4 worm cellular contexts compared by ENCODE assay signal in genomic region chrV:19521351-19522278, ce11.
TF ChIP-seq lines count a peak whose summit lies in the region.

No protein-coding gene starts in this region.

TF ChIP-seq in whole organism, L2 larva, 48 proteins besides CTCF, POLR2A, EP300 and RAD21:
- TF ChIP-seq nhr-129 (tag; optimal IDR thresholded peaks at IDR 0.05; lab: Kevin White, UChicago) (peak; percentile 26), Y55F3AM.14 (GFP tag; optimal IDR thresholded peaks at IDR 0.05; lab: Kevin White, UChicago) (peak; percentile 25), mdl-1 (tag; optimal IDR thresholded peaks at IDR 0.05; lab: Kevin White, UChicago) (peak in 1 of 2 experiments; percentile 34), C34F6.9 (tag; optimal IDR thresholded peaks at IDR 0.05; lab: Kevin White, UChicago) (peak; percentile 20), nhr-25 (tag; optimal IDR thresholded peaks at IDR 0.05; lab: Kevin White, UChicago) (peak; percentile 52), ZK546.5 (tag; optimal IDR thresholded peaks at IDR 0.05; lab: Kevin White, UChicago) (no peak), lsy-2 (tag; optimal IDR thresholded peaks at IDR 0.05; lab: Kevin White, UChicago) (peak in 1 of 2 experiments; percentile 57), sma-9 (GFP tag; optimal IDR thresholded peaks at IDR 0.05; lab: Kevin White, UChicago) (peak; percentile 85), sma-9 (tag; optimal IDR thresholded peaks at IDR 0.05; lab: Kevin White, UChicago) (no peak), mab-5 (tag; optimal IDR thresholded peaks at IDR 0.05; lab: Kevin White, UChicago) (no peak)

TF ChIP-seq in whole organism, L4 larva, 104 proteins besides CTCF, POLR2A, EP300 and RAD21 (continues in another document):
- TF ChIP-seq hmg-1.1 (GFP tag; IDR thresholded peaks at IDR 0.05; lab: Robert Waterston, UW): peak; percentile 45; the same call in 1 of the 2 replicates
- peak; percentile 15 for TF ChIP-seq nhr-48 (tag; optimal IDR thresholded peaks at IDR 0.05; lab: Kevin White, UChicago)
- TF ChIP-seq zip-11 (GFP tag; IDR thresholded peaks at IDR 0.05; lab: Robert Waterston, UW): no peak
- TF ChIP-seq daf-16 (GFP tag; optimal IDR thresholded peaks at IDR 0.05; lab: Kevin White, UChicago): no peak
- peak; percentile 23 for TF ChIP-seq daf-16 (tag; optimal IDR thresholded peaks at IDR 0.05; lab: Kevin White, UChicago)
- peak; percentile 70 for TF ChIP-seq ceh-20 (GFP tag; IDR thresholded peaks at IDR 0.05; lab: Robert Waterston, UW)
- peak; percentile 77 for TF ChIP-seq T26A8.4 (GFP tag; IDR thresholded peaks at IDR 0.05; lab: Robert Waterston, UW)
- TF ChIP-seq nhr-6 (tag; optimal IDR thresholded peaks at IDR 0.05; lab: Kevin White, UChicago): no peak
- peak; percentile 94 for TF ChIP-seq aha-1 (tag; lab: Kevin White, UChicago)
- peak; percentile 46 to 76 for TF ChIP-seq mdl-1 (tag; optimal IDR thresholded peaks at IDR 0.05; lab: Kevin White, UChicago)
- peak; percentile 41; the same call in 1 of the 2 replicates for TF ChIP-seq saeg-2 (GFP tag; IDR thresholded peaks at IDR 0.05; lab: Robert Waterston, UW)
- peak; percentile 87 for TF ChIP-seq hlh-30 (tag; optimal IDR thresholded peaks at IDR 0.05; lab: Kevin White, UChicago; ENCODE audit: insufficient read depth)
- 0 out of 2 replicates have a peak, but pooled peaks have one; percentile 56 for TF ChIP-seq zfp-3 (GFP tag; conservative IDR thresholded peaks at IDR 0.05; lab: Robert Waterston, UW)
- 0 out of 2 replicates have a peak, but pooled peaks have one; percentile 40 for TF ChIP-seq lim-7 (GFP tag; IDR thresholded peaks at IDR 0.05; lab: Robert Waterston, UW)
- TF ChIP-seq mdt-29 (GFP tag; IDR thresholded peaks at IDR 0.05; lab: Robert Waterston, UW): 0 out of 2 replicates have a peak, but pooled peaks have one; percentile 35
- TF ChIP-seq Y5F2A.4 (GFP tag; optimal IDR thresholded peaks at IDR 0.05; lab: Kevin White, UChicago): no peak
- peak; percentile 37 for TF ChIP-seq nhr-28 (tag; optimal IDR thresholded peaks at IDR 0.05; lab: Kevin White, UChicago)
- peak; percentile 64 for TF ChIP-seq lin-38 (GFP tag; IDR thresholded peaks at IDR 0.05; lab: Robert Waterston, UW)
- no peak for TF ChIP-seq lin-13 (GFP tag; optimal IDR thresholded peaks at IDR 0.05; lab: Kevin White, UChicago)
- no peak for TF ChIP-seq F37D6.2 (tag; optimal IDR thresholded peaks at IDR 0.05; lab: Kevin White, UChicago)
- 0 out of 2 replicates have a peak, but pooled peaks have one; percentile 45 for TF ChIP-seq ctbp-1 (GFP tag; IDR thresholded peaks at IDR 0.05; lab: Robert Waterston, UW)
- TF ChIP-seq unc-62 (GFP tag; optimal IDR thresholded peaks at IDR 0.05 in 1 of 2; lab: Kevin White, UChicago): peak in 1 of 2 experiments; percentile 93
- TF ChIP-seq unc-62 (tag; optimal IDR thresholded peaks at IDR 0.05; lab: Kevin White, UChicago): no peak
- TF ChIP-seq vab-7 (GFP tag; IDR thresholded peaks at IDR 0.05; lab: Robert Waterston, UW): 0 out of 2 replicates have a peak, but pooled peaks have one; percentile 4
- peak in 1 of 2 experiments; percentile 57 for TF ChIP-seq hif-1 (tag; optimal IDR thresholded peaks at IDR 0.05; lab: Kevin White, UChicago)

TF ChIP-seq in whole organism, late embryonic, 69 proteins besides CTCF, POLR2A, EP300 and RAD21:
- TF ChIP-seq elt-2 (tag; optimal IDR thresholded peaks at IDR 0.05; lab: Kevin White, UChicago): peak; percentile 22
- TF ChIP-seq ceh-6 (GFP tag; optimal IDR thresholded peaks at IDR 0.05; lab: Kevin White, UChicago): peak; percentile 11
- no peak for TF ChIP-seq rnt-1 (tag; optimal IDR thresholded peaks at IDR 0.05; lab: Kevin White, UChicago)
TF ChIP-seq in whole organism, late embryonic: peak in this region for 2.

TF ChIP-seq in whole organism, mixed stage, embryonic, 35 proteins besides CTCF, POLR2A, EP300 and RAD21:
- TF ChIP-seq elt-3 (tag; optimal IDR thresholded peaks at IDR 0.05; lab: Kevin White, UChicago): no peak
- TF ChIP-seq nhr-2 (tag; optimal IDR thresholded peaks at IDR 0.05; lab: Kevin White, UChicago): peak; percentile 2
- peak; percentile 42 for TF ChIP-seq drap-1 (GFP tag; optimal IDR thresholded peaks at IDR 0.05; lab: Kevin White, UChicago)
TF ChIP-seq in whole organism, mixed stage, embryonic: peak in this region for 2.
